Worm (Caenorhabditis elegans) whole organism, L4/young adult: ENCODE results near the gene his-1.

Source experiments
- W03F9.2 ChIP-seq: fragments of 150-350 bp; optimal IDR thresholded peaks from 2 replicates; lab custom pipeline; 2014; ENCODE audit warnings: missing biosample characterization, missing genetic modification characterization
- him-1 ChIP-seq: sonication (generic microtip); optimal IDR thresholded peaks from 2 replicates; lab custom pipeline; 2016; ENCODE audit warnings: missing genotype, missing genetic modification reagents, missing genetic modification characterization, missing compliant biosample characterization

DNA sequence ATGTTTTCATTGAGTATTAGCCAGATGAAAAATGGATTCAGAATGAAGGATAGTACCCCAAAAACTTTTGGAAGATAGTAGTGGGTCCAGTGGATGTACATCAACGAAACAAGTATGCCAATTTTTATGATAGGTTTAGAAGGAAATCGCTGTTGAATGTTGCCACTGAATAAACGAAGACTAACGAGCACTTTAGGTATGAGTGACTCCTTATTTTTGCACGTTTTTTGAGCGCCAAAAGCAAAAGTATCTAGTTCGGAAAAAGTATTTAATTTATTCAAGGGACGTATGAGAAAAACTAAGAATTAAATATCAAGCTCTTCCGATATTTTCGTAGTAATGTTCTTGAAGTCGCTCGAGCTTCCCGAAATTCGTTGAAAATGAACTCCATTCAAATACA is 31.5 kb downstream of the his-1 start, which contains the start of gene srj-10:
- TF ChIP-seq him-1 (tag; lab: Kevin White, UChicago) (no peak), W03F9.2 (tag; lab: Kevin White, UChicago) (no peak)
